Worm (Caenorhabditis elegans) whole organism, late embryonic: ENCODE measurements around the gene R09A1.3.

ENCODE experiments used
- F13H6.1 ChIP-seq: sonication (generic microtip); optimal IDR thresholded peaks from 2 replicates; lab custom pipeline; 2016; ENCODE audit warnings: missing genetic modification characterization, missing compliant biosample characterization
- T23F11.4 ChIP-seq: fragments of 200-800 bp; sonication (Bioruptor generic); optimal IDR thresholded peaks from 2 replicates; lab custom pipeline; 2018; ENCODE audit warnings: mild to moderate bottlenecking, missing genetic modification characterization, missing compliant biosample characterization
- Y22D7AL.16 ChIP-seq: sonication (generic microtip); optimal IDR thresholded peaks from 2 replicates; lab custom pipeline; 2016; ENCODE audit warnings: missing genetic modification characterization, missing compliant biosample characterization
- ama-1 ChIP-seq: fragments of 150-350 bp; optimal IDR thresholded peaks from 2 replicates; lab custom pipeline; 2014
- ceh-18 ChIP-seq: sonication (generic microtip); optimal IDR thresholded peaks from 2 replicates; lab custom pipeline; 2016; ENCODE audit warnings: missing genetic modification characterization, missing compliant biosample characterization
- ceh-2 ChIP-seq: sonication (generic microtip); optimal IDR thresholded peaks from 2 replicates; lab custom pipeline; 2016; ENCODE audit warnings: missing genotype, missing genetic modification characterization, missing compliant biosample characterization
- ceh-22 ChIP-seq: sonication (generic microtip); optimal IDR thresholded peaks from 2 replicates; lab custom pipeline; 2017; ENCODE audit warnings: missing biosample characterization, missing genetic modification characterization
- ceh-31 ChIP-seq: sonication (generic microtip); optimal IDR thresholded peaks from 2 replicates; lab custom pipeline; 2016; ENCODE audit warnings: missing genetic modification characterization, missing compliant biosample characterization
- ceh-45 ChIP-seq: fragments of 200-800 bp; sonication (Bioruptor generic); IDR thresholded peaks from 2 replicates; pipeline ENCODE4 v1.3.6; 2022; ENCODE audit warnings: missing genetic modification reagents, missing genetic modification characterization, missing compliant biosample characterization
- ceh-48 ChIP-seq: sonication (generic microtip); optimal IDR thresholded peaks from 2 replicates; lab custom pipeline; 2016; ENCODE audit warnings: missing genetic modification characterization, inconsistent platforms, missing compliant biosample characterization
- ceh-6 ChIP-seq: fragments of 200-800 bp; sonication (Bioruptor generic); optimal IDR thresholded peaks from 2 replicates; lab custom pipeline; 2018; ENCODE audit warnings: mild to moderate bottlenecking, missing genetic modification characterization, missing compliant biosample characterization
- che-1 ChIP-seq: sonication (generic microtip); optimal IDR thresholded peaks from 2 replicates; lab custom pipeline; 2016; ENCODE audit warnings: mild to moderate bottlenecking, missing genetic modification characterization, missing compliant biosample characterization
- dmd-4 ChIP-seq: sonication (generic microtip); optimal IDR thresholded peaks from 2 replicates; lab custom pipeline; 2016; ENCODE audit warnings: borderline replicate concordance, missing genetic modification characterization, missing compliant biosample characterization
- dve-1 ChIP-seq: sonication (generic microtip); optimal IDR thresholded peaks from 2 replicates; lab custom pipeline; 2017; ENCODE audit warnings: antibody characterized with exemption, mild to moderate bottlenecking, missing genetic modification characterization, missing compliant biosample characterization
- elt-2 ChIP-seq: sonication (generic microtip); optimal IDR thresholded peaks from 2 replicates; lab custom pipeline; 2016; ENCODE audit warnings: missing genetic modification reagents, missing genetic modification characterization, missing compliant biosample characterization
- elt-4 ChIP-seq: sonication (generic microtip); optimal IDR thresholded peaks from 2 replicates; lab custom pipeline; 2016; ENCODE audit warnings: missing genetic modification characterization, missing compliant biosample characterization
- eyg-1 ChIP-seq: sonication (generic microtip); optimal IDR thresholded peaks from 2 replicates; lab custom pipeline; 2016; ENCODE audit warnings: missing genotype, missing genetic modification characterization, missing compliant biosample characterization
- fax-1 ChIP-seq: sonication (generic microtip); optimal IDR thresholded peaks from 2 replicates; lab custom pipeline; 2016; ENCODE audit warnings: missing genotype, missing genetic modification characterization, missing compliant biosample characterization
- fkh-10 ChIP-seq: fragments of 150-350 bp; optimal IDR thresholded peaks from 2 replicates; lab custom pipeline; 2014; ENCODE audit warnings: missing biosample characterization, missing genetic modification reagents, missing genetic modification characterization
- fkh-6 ChIP-seq: sonication (generic microtip); optimal IDR thresholded peaks from 2 replicates; lab custom pipeline; 2016; ENCODE audit warnings: missing genetic modification characterization, missing compliant biosample characterization
- gmeb-2 ChIP-seq: sonication (generic microtip); optimal IDR thresholded peaks from 2 replicates; lab custom pipeline; 2016; ENCODE audit warnings: missing genetic modification characterization, inconsistent platforms, missing compliant biosample characterization
- hlh-13 ChIP-seq: fragments of 200-800 bp; sonication (Bioruptor generic); optimal IDR thresholded peaks from 2 replicates; lab custom pipeline; 2018; ENCODE audit warnings: mild to moderate bottlenecking, missing genetic modification characterization, missing compliant biosample characterization
- hlh-30 ChIP-seq: sonication (generic microtip); optimal IDR thresholded peaks from 2 replicates; lab custom pipeline; 2017; ENCODE audit warnings: antibody characterized with exemption, missing genetic modification characterization, missing compliant biosample characterization; ENCODE audit not compliant: insufficient read depth
- hlh-6 ChIP-seq: sonication (generic microtip); optimal IDR thresholded peaks from 2 replicates; lab custom pipeline; 2016; ENCODE audit warnings: missing genotype, missing genetic modification characterization, missing compliant biosample characterization
- hlh-8 ChIP-seq: sonication (generic microtip); optimal IDR thresholded peaks from 2 replicates; lab custom pipeline; 2016; ENCODE audit warnings: missing genotype, missing genetic modification characterization, missing compliant biosample characterization
- lim-6 ChIP-seq: sonication (generic microtip); optimal IDR thresholded peaks from 2 replicates; lab custom pipeline; 2016; ENCODE audit warnings: missing genetic modification characterization, missing compliant biosample characterization
- madf-2 ChIP-seq: sonication (generic microtip); optimal IDR thresholded peaks from 2 replicates; lab custom pipeline; 2017; ENCODE audit warnings: missing genetic modification characterization, missing compliant biosample characterization
- nfya-1 ChIP-seq: sonication (generic microtip); optimal IDR thresholded peaks from 2 replicates; lab custom pipeline; 2017; ENCODE audit warnings: missing genetic modification characterization, mild to moderate bottlenecking, missing compliant biosample characterization, antibody characterized with exemption, moderate library complexity
- nhr-11 ChIP-seq: fragments of 150-350 bp; optimal IDR thresholded peaks from 2 replicates; lab custom pipeline; 2014; ENCODE audit warnings: missing biosample characterization, missing genetic modification characterization
- npax-4 ChIP-seq: sonication (generic microtip); optimal IDR thresholded peaks from 2 replicates; lab custom pipeline; 2016; ENCODE audit warnings: missing genetic modification characterization, missing compliant biosample characterization
- odd-2 ChIP-seq: sonication (generic microtip); optimal IDR thresholded peaks from 2 replicates; lab custom pipeline; 2017; ENCODE audit warnings: antibody characterized with exemption, mild to moderate bottlenecking, missing genetic modification characterization, missing compliant biosample characterization
- pag-3 ChIP-seq: sonication (generic microtip); optimal IDR thresholded peaks from 2 replicates; lab custom pipeline; 2016; ENCODE audit warnings: missing compliant biosample characterization, missing genetic modification characterization, borderline replicate concordance
- pat-9 ChIP-seq: fragments of 200-800 bp; sonication (Bioruptor generic); optimal IDR thresholded peaks from 2 replicates; lab custom pipeline; 2018; ENCODE audit warnings: mild to moderate bottlenecking, missing genetic modification characterization, moderate library complexity, missing compliant biosample characterization
- pax-1 ChIP-seq: fragments of 150-350 bp; optimal IDR thresholded peaks from 2 replicates; lab custom pipeline; 2014; ENCODE audit warnings: missing biosample characterization, missing genetic modification characterization
- pha-2 ChIP-seq: sonication (generic microtip); optimal IDR thresholded peaks from 2 replicates; lab custom pipeline; 2017; ENCODE audit warnings: mild to moderate bottlenecking, missing genetic modification characterization, missing compliant biosample characterization
- pqm-1 ChIP-seq: sonication (generic microtip); optimal IDR thresholded peaks from 2 replicates; lab custom pipeline; 2016; ENCODE audit warnings: missing genetic modification characterization, missing compliant biosample characterization
- rnt-1 ChIP-seq: sonication (generic microtip); optimal IDR thresholded peaks from 2 replicates; lab custom pipeline; 2016; ENCODE audit warnings: missing genetic modification characterization, missing compliant biosample characterization
- sox-2 ChIP-seq: fragments of 200-800 bp; sonication (Bioruptor generic); IDR thresholded peaks from 2 replicates; pipeline ENCODE4 v1.3.6; 2022; ENCODE audit warnings: missing genetic modification reagents, missing genetic modification characterization, missing compliant biosample characterization
- sox-4 ChIP-seq: sonication (generic microtip); optimal IDR thresholded peaks from 2 replicates; lab custom pipeline; 2017; ENCODE audit warnings: mild to moderate bottlenecking, missing genetic modification characterization, inconsistent platforms, missing compliant biosample characterization
- tbx-2 ChIP-seq: sonication (generic microtip); optimal IDR thresholded peaks from 2 replicates; lab custom pipeline; 2016; ENCODE audit warnings: missing genetic modification characterization, missing compliant biosample characterization
- ttx-3 ChIP-seq: sonication (generic microtip); optimal IDR thresholded peaks from 2 replicates; lab custom pipeline; 2016; ENCODE audit warnings: missing genetic modification reagents, missing genetic modification characterization, missing compliant biosample characterization
- unc-3 ChIP-seq, 2 experiments: fragments of 200-800 bp in 1 of 2; sonication (Bioruptor generic) in 1 of 2; sonication (generic microtip) in 1 of 2; conservative IDR thresholded peaks in 1 of 2; optimal IDR thresholded peaks in 1 of 2; 2 replicates each; pipeline versions ENCODE4 v1.3.6 to Lab custom; 2016 to 2022; ENCODE audit warnings: missing compliant biosample characterization in 2 of 2, missing genetic modification characterization in 2 of 2, missing genetic modification reagents in 1 of 2
- unc-42 ChIP-seq: sonication (generic microtip); optimal IDR thresholded peaks from 2 replicates; lab custom pipeline; 2016; ENCODE audit warnings: missing genotype, missing genetic modification characterization, missing compliant biosample characterization
- unc-55 ChIP-seq: sonication (generic microtip); optimal IDR thresholded peaks from 2 replicates; lab custom pipeline; 2017; ENCODE audit warnings: missing biosample characterization, missing genetic modification reagents, missing genetic modification characterization
- zip-5 ChIP-seq: sonication (generic microtip); optimal IDR thresholded peaks from 2 replicates; lab custom pipeline; 2016; ENCODE audit warnings: missing genetic modification characterization, missing compliant biosample characterization

Gene R09A1.3

DNA sequence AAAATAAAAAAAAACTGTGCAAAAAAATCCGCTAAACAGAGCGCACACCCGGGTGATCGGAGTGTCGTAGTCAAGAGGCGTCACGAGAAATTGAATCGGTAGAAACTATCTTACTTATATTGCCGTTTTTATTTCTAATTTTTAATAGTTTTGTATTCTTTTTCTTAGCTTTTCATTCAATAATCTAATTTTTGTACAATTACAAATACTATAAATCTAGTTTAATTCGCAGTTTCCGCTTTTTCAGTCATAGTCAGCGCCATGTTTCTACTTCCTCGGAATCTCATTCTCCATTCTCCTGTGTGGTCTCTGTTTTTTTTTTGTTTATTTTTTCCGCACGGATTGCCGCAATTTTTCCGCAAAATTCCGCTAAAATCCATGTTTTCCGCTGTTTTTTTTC lies 23.0 kb downstream of the R09A1.3 start (continued):
- TF ChIP-seq ceh-31 (tag; lab: Kevin White, UChicago) (peak; percentile 100), lim-6 (tag; lab: Kevin White, UChicago) (peak; percentile 97), ceh-22 (no peak), fax-1 (peak; percentile 97), sox-2 (GFP tag; lab: Robert Waterston, UW) (no peak), elt-2 (tag; lab: Kevin White, UChicago) (peak; percentile 96), hlh-13 (GFP tag; lab: Kevin White, UChicago) (no peak), ceh-48 (tag; lab: Kevin White, UChicago) (no peak), ceh-6 (GFP tag; lab: Kevin White, UChicago) (peak; percentile 6), pax-1 (tag; lab: Kevin White, UChicago) (no peak), fkh-6 (peak; percentile 80), rnt-1 (tag; lab: Kevin White, UChicago) (peak; percentile 83), ttx-3 (tag; lab: Kevin White, UChicago) (peak; percentile 86), nfya-1 (tag; lab: Kevin White, UChicago) (peak; percentile 34), T23F11.4 (peak; percentile 33), madf-2 (peak; percentile 65), fkh-10 (no peak), Y22D7AL.16 (tag; lab: Kevin White, UChicago) (peak; percentile 35), nhr-11 (no peak), eyg-1 (tag; lab: Kevin White, UChicago) (peak; percentile 94), pat-9 (tag; lab: Kevin White, UChicago) (no peak), ceh-45 (GFP tag; lab: Robert Waterston, UW) (no peak), npax-4 (tag; lab: Kevin White, UChicago) (peak; percentile 29), che-1 (tag; lab: Kevin White, UChicago) (peak; percentile 52), F13H6.1 (tag; lab: Kevin White, UChicago) (peak; percentile 88), unc-55 (peak; percentile 37), pqm-1 (peak; percentile 96), hlh-8 (tag; lab: Kevin White, UChicago) (peak; percentile 95)

DNA sequence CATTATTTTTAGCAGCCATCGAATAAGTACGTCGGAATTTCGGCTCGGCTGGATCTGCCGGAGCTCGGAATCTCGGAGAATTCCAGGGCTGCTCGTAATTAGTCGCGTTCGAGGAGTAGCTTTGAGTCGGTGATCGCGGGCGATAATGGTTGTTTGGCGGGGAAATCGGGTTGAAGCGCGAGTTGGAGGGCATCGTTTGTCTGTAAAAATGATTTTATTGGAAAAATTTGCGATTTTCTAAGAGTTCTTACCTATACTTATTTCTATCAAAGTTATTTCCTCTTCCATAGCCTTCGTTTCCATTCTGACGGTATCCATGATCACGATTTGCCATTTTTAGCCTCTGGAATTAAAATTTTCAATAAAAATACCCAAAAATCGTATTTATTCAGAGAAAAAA lies 23.5 kb downstream of the R09A1.3 start, which contains the start of gene Y50D4C.5:
Gene Y50D4C.5 (minus strand): TSS at position 345 of the 400 bp plus-strand sequence.
- TF ChIP-seq madf-2 (no peak), pha-2 (tag; lab: Kevin White, UChicago) (no peak), tbx-2 (tag; lab: Kevin White, UChicago) (no peak), fkh-10 (no peak), sox-4 (tag; lab: Kevin White, UChicago) (no peak), ceh-2 (tag; lab: Kevin White, UChicago) (no peak), elt-2 (tag; lab: Kevin White, UChicago) (no peak), pag-3 (tag; lab: Kevin White, UChicago) (no peak), ceh-18 (no peak), ceh-48 (tag; lab: Kevin White, UChicago) (no peak)

DNA sequence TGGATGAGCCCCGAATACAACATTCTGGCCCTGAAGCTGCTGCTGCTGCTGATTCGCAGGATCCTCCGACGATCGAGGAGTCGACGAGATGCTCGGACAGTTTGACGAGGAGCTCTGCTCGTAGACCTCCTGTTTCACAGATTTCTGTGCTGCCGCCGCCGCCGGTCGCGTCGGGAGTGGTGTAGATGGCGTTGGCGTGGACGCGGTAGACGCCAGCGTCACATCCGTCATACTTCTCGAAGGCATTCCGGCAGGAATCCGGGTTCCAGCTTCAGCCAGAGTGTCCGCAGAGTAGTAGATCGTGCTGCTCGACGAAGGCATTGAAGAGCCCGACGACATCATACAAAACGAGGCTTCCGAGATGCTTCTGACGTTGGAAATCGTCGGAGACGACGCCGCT lies 25.7 kb downstream of the R09A1.3 start:
- TF ChIP-seq fax-1 (no peak), unc-42 (no peak), fkh-6 (no peak), pax-1 (tag; lab: Kevin White, UChicago) (no peak), hlh-6 (peak; percentile 16), F13H6.1 (tag; lab: Kevin White, UChicago) (no peak)

DNA sequence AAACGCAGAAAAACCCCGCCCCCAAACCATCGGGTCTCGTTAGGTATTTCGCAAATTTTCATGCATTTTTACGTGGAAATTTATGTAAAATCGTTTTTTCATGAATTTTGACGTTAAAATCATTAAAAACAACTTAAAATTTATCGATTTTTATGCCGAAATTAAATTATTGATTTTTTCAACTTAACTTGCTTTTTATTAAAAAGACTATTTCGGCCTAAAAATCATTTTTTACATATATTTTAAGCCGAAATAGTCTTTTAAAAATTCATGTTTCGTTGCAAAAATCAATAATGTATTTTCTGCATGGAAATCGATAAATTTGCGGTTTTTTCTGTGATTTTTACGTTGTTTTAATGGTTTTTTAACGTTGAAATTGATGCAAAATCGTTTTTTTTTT lies 31.2 kb downstream of the R09A1.3 start:
- TF ChIP-seq sox-4 (tag; lab: Kevin White, UChicago) (no peak), elt-4 (tag; lab: Kevin White, UChicago) (no peak), hlh-30 (tag; lab: Kevin White, UChicago) (no peak), ceh-6 (GFP tag; lab: Kevin White, UChicago) (no peak), pqm-1 (no peak), fkh-6 (no peak), odd-2 (tag; lab: Kevin White, UChicago) (no peak), dmd-4 (tag; lab: Kevin White, UChicago) (no peak), sox-2 (GFP tag; lab: Robert Waterston, UW) (no peak), gmeb-2 (tag; lab: Kevin White, UChicago) (no peak), hlh-13 (GFP tag; lab: Kevin White, UChicago) (no peak), hlh-8 (tag; lab: Kevin White, UChicago) (no peak), unc-3 (GFP tag; conservative IDR thresholded peaks at IDR 0.05; lab: Robert Waterston, UW) (no peak), unc-3 (tag; optimal IDR thresholded peaks at IDR 0.05; lab: Kevin White, UChicago) (no peak), madf-2 (no peak), fkh-10 (no peak), zip-5 (tag; lab: Kevin White, UChicago) (no peak), rnt-1 (tag; lab: Kevin White, UChicago) (no peak), dve-1 (tag; lab: Kevin White, UChicago) (no peak), ama-1 (no peak)
